Fruit fly (Drosophila melanogaster): ENCODE results near the gene Coprox.

DNA sequence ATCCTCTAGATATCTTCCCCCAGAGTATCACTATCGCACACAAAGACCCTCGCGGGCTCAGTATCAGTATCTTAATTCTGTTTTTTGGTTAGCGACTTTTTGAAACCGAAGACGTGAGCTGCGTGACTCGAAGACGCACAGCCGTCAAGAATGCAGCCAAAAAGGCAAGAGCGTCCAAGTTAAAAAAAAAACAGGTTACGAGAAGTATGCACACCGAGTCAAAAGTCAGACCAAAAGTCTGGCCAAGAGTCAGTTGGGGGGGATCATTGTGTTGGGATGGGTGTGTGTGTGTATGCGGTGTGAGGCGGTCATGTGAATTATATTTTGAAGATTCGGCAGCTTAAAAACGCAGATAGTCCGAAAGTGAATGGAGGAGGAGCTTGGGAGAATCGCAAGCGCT is 41.3 kb downstream of the Coprox start:
- TF ChIP-seq pan (optimal IDR thresholded peaks at IDR 0.05) (no peak), CG8478 (optimal IDR thresholded peaks at IDR 0.05) (no peak), usp (GFP tag; optimal IDR thresholded peaks at IDR 0.05) (no peak)

Measured in whole organism.